Worm (Caenorhabditis elegans) whole organism, L3 larva: ENCODE measurements around the gene F15D4.5.

Source experiments
- R02D3.7 ChIP-seq: fragments of 150-350 bp; optimal IDR thresholded peaks from 2 replicates; lab custom pipeline; 2014; ENCODE audit warnings: missing biosample characterization, missing genetic modification characterization
- aly-2 ChIP-seq: fragments of 150-350 bp; optimal IDR thresholded peaks from 2 replicates; lab custom pipeline; 2014; ENCODE audit warnings: missing biosample characterization, missing genetic modification characterization
- ama-1 ChIP-seq: fragments of 150-350 bp; optimal IDR thresholded peaks from 2 replicates; lab custom pipeline; 2018
- ceh-16 ChIP-seq: sonication (generic microtip); optimal IDR thresholded peaks from 2 replicates; lab custom pipeline; 2017; ENCODE audit warnings: missing biosample characterization, missing genetic modification characterization
- ceh-28 ChIP-seq: fragments of 150-350 bp; optimal IDR thresholded peaks from 2 replicates; lab custom pipeline; 2014; ENCODE audit warnings: missing biosample characterization, missing genetic modification reagents, missing genetic modification characterization
- ceh-82 ChIP-seq: fragments of 150-350 bp; optimal IDR thresholded peaks from 2 replicates; lab custom pipeline; 2014; ENCODE audit warnings: missing biosample characterization, missing genetic modification characterization
- ceh-9 ChIP-seq: sonication (generic microtip); optimal IDR thresholded peaks from 2 replicates; lab custom pipeline; 2018; ENCODE audit warnings: missing biosample characterization, missing genetic modification characterization
- daf-12 ChIP-seq: fragments of 150-350 bp; optimal IDR thresholded peaks from 2 replicates; lab custom pipeline; 2014; ENCODE audit warnings: missing biosample characterization, missing genetic modification reagents, missing genetic modification characterization
- egl-27 ChIP-seq: sonication (generic microtip); optimal IDR thresholded peaks from 4 replicates; lab custom pipeline; 2017; ENCODE audit warnings: missing biosample characterization, missing genetic modification reagents, missing genetic modification characterization
- elt-1 ChIP-seq: fragments of 150-350 bp; optimal IDR thresholded peaks from 2 replicates; lab custom pipeline; 2014; ENCODE audit warnings: missing biosample characterization, missing genetic modification characterization
- elt-3 ChIP-seq, 3 experiments: fragments of 150-350 bp in 1 of 3; sonication (generic microtip) in 2 of 3; optimal IDR thresholded peaks; 2 replicates in 2 of 3; 4 replicates in 1 of 3; lab custom pipeline; 2014 to 2017; ENCODE audit warnings: missing biosample characterization in 3 of 3, missing genetic modification characterization in 3 of 3
- eor-1 ChIP-seq, 2 experiments: fragments of 150-350 bp; optimal IDR thresholded peaks; 2 replicates each; lab custom pipeline; 2014 to 2018; ENCODE audit warnings: missing biosample characterization in 2 of 2, missing genetic modification characterization in 2 of 2
- fkh-10 ChIP-seq: sonication (generic microtip); optimal IDR thresholded peaks from 2 replicates; lab custom pipeline; 2017; ENCODE audit warnings: missing biosample characterization, missing genetic modification reagents, missing genetic modification characterization
- fkh-2 ChIP-seq: fragments of 150-350 bp; optimal IDR thresholded peaks from 2 replicates; lab custom pipeline; 2014; ENCODE audit warnings: missing biosample characterization, missing genetic modification reagents, missing genetic modification characterization
- fos-1 ChIP-seq: fragments of 150-350 bp; optimal IDR thresholded peaks from 2 replicates; lab custom pipeline; 2014; ENCODE audit warnings: missing biosample characterization, missing genetic modification characterization
- hmg-11 ChIP-seq: sonication (generic microtip); optimal IDR thresholded peaks from 2 replicates; lab custom pipeline; 2016; ENCODE audit warnings: missing genetic modification characterization, missing compliant biosample characterization
- jun-1 ChIP-seq: fragments of 150-350 bp; optimal IDR thresholded peaks from 2 replicates; lab custom pipeline; 2014; ENCODE audit warnings: missing biosample characterization, missing genetic modification reagents, missing genetic modification characterization
- lin-15B ChIP-seq: fragments of 150-350 bp; optimal IDR thresholded peaks from 2 replicates; lab custom pipeline; 2014; ENCODE audit warnings: missing biosample characterization, missing genetic modification characterization
- lin-39 ChIP-seq: fragments of 150-350 bp; optimal IDR thresholded peaks from 2 replicates; lab custom pipeline; 2018; ENCODE audit warnings: missing biosample characterization, missing genetic modification reagents, missing genetic modification characterization
- lsy-12 ChIP-seq: sonication (generic microtip); optimal IDR thresholded peaks from 2 replicates; lab custom pipeline; 2016; ENCODE audit warnings: mild to moderate bottlenecking, missing genetic modification characterization, missing compliant biosample characterization
- mdl-1 ChIP-seq: fragments of 150-350 bp; optimal IDR thresholded peaks from 2 replicates; lab custom pipeline; 2014; ENCODE audit warnings: missing biosample characterization, missing genetic modification characterization
- nfya-1 ChIP-seq: sonication (generic microtip); optimal IDR thresholded peaks from 2 replicates; lab custom pipeline; 2017; ENCODE audit warnings: missing genetic modification characterization, mild to moderate bottlenecking, missing compliant biosample characterization, antibody characterized with exemption, moderate library complexity; ENCODE audit not compliant: insufficient read depth
- nhr-11 ChIP-seq: fragments of 150-350 bp; optimal IDR thresholded peaks from 2 replicates; lab custom pipeline; 2014; ENCODE audit warnings: missing biosample characterization, missing genetic modification characterization
- nhr-237 ChIP-seq: fragments of 150-350 bp; optimal IDR thresholded peaks from 2 replicates; lab custom pipeline; 2014; ENCODE audit warnings: missing biosample characterization, missing genetic modification characterization
- nhr-25 ChIP-seq: sonication (generic microtip); optimal IDR thresholded peaks from 2 replicates; lab custom pipeline; 2017; ENCODE audit warnings: missing biosample characterization, missing genetic modification characterization
- nhr-43 ChIP-seq: sonication (generic microtip); optimal IDR thresholded peaks from 2 replicates; lab custom pipeline; 2016; ENCODE audit warnings: mild to moderate bottlenecking, missing genetic modification characterization, missing compliant biosample characterization; ENCODE audit not compliant: poor library complexity, severe bottlenecking
- nhr-67 ChIP-seq: fragments of 150-350 bp; optimal IDR thresholded peaks from 2 replicates; lab custom pipeline; 2014; ENCODE audit warnings: missing biosample characterization, missing genetic modification characterization
- pha-4 ChIP-seq: fragments of 150-350 bp; optimal IDR thresholded peaks from 2 replicates; lab custom pipeline; 2014; ENCODE audit warnings: missing biosample characterization, missing genetic modification reagents, missing genetic modification characterization
- sea-2 ChIP-seq: fragments of 150-350 bp; sonication (generic microtip); optimal IDR thresholded peaks from 4 replicates; lab custom pipeline; 2014; ENCODE audit warnings: missing biosample characterization, missing genetic modification reagents, missing genetic modification characterization
- skn-1 ChIP-seq: fragments of 150-350 bp; optimal IDR thresholded peaks from 2 replicates; lab custom pipeline; 2014; ENCODE audit warnings: missing biosample characterization, missing genetic modification characterization
- snpc-4 ChIP-seq: fragments of 150-350 bp; optimal IDR thresholded peaks from 2 replicates; lab custom pipeline; 2014; ENCODE audit warnings: missing biosample characterization, missing genetic modification characterization
- tbx-2 ChIP-seq: sonication (generic microtip); optimal IDR thresholded peaks from 2 replicates; lab custom pipeline; 2016; ENCODE audit warnings: mild to moderate bottlenecking, missing genetic modification characterization, missing compliant biosample characterization
- unc-39 ChIP-seq: sonication (generic microtip); optimal IDR thresholded peaks from 4 replicates; lab custom pipeline; 2017; ENCODE audit warnings: missing biosample characterization, missing genetic modification characterization
- unc-62 ChIP-seq: fragments of 150-350 bp; sonication (generic microtip); optimal IDR thresholded peaks from 4 replicates; lab custom pipeline; 2014; ENCODE audit warnings: missing biosample characterization, missing genetic modification reagents, missing genetic modification characterization
- zag-1 ChIP-seq: fragments of 150-350 bp; optimal IDR thresholded peaks from 2 replicates; lab custom pipeline; 2014; ENCODE audit warnings: missing biosample characterization, missing genetic modification characterization
- ztf-11 ChIP-seq: fragments of 150-350 bp; optimal IDR thresholded peaks from 2 replicates; lab custom pipeline; 2014; ENCODE audit warnings: missing biosample characterization, missing genetic modification characterization
- ztf-4 ChIP-seq: fragments of 150-350 bp; optimal IDR thresholded peaks from 2 replicates; lab custom pipeline; 2014; ENCODE audit warnings: missing biosample characterization, missing genetic modification characterization

The F15D4.5 gene

DNA sequence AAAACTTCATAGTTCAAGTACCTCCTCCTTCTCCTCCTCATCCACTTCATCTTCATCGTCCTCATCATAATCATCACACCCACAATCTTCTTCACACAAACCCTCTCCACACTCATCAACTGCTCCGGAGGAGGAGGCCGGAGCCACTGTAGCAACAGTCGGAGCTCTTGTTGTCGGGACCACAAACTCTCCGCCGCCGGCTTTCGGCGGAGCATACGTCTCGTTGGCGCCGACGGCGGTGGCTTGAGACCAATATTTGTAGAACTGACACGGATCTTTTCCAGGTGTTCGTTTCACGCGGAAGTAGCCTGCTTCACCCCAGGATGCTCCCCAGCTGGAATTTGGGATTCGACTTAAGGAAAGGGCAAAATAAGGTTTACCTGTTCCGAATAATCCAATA is 5.6 kb upstream of the F15D4.5 start:
- no peak for TF ChIP-seq ztf-4 (tag; lab: Kevin White, UChicago)
- TF ChIP-seq pha-4 (tag; lab: Kevin White, UChicago): no peak
- TF ChIP-seq elt-3 (tag; optimal IDR thresholded peaks at IDR 0.05; lab: Kevin White, UChicago): no peak
- no peak for TF ChIP-seq elt-1
- TF ChIP-seq ceh-28: no peak
- TF ChIP-seq daf-12: no peak
- TF ChIP-seq sea-2 (GFP tag; lab: Kevin White, UChicago): no peak
- TF ChIP-seq nhr-43: no peak
- TF ChIP-seq ama-1: no peak
- TF ChIP-seq egl-27: no peak
- no peak for TF ChIP-seq ceh-9 (tag; lab: Kevin White, UChicago)
- no peak for TF ChIP-seq lin-15B
- TF ChIP-seq nfya-1 (tag; lab: Kevin White, UChicago): no peak
- TF ChIP-seq fos-1 (tag; lab: Kevin White, UChicago): no peak
- TF ChIP-seq fkh-10 (GFP tag; lab: Kevin White, UChicago): no peak
- no peak for TF ChIP-seq zag-1 (tag; lab: Kevin White, UChicago)
- TF ChIP-seq jun-1 (tag; lab: Kevin White, UChicago): no peak

DNA sequence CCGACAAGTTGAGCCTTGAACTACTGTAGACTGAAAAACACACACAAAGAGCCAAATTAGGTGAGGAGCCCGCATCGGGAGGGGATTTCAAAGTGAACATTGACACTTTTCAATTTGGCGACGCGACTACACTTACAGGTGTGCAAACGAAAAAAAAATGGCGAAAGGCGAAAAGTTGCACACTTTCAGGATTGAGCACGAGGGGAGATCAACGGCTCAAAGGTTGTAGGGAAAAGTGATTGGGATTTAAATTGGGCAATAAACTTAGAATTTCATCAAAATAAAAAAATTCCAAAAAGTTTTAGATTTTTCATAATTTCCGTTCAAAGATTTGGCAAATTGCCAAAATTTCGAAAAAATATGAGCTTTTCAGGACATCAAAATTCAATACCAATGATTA is 2.2 kb upstream of the F15D4.5 start, which contains the start of gene F15D4.4:
TSS of gene F15D4.4 (minus strand) at position 101 of the 400 bp plus-strand sequence.
- TF ChIP-seq zag-1 (tag; lab: Kevin White, UChicago): no peak
- no peak for TF ChIP-seq aly-2 (tag; lab: Kevin White, UChicago)
- TF ChIP-seq ztf-4 (tag; lab: Kevin White, UChicago): no peak
- no peak for TF ChIP-seq egl-27
- TF ChIP-seq ceh-16 (tag; lab: Kevin White, UChicago): no peak
- no peak for TF ChIP-seq nhr-237 (tag; lab: Kevin White, UChicago)
- no peak for TF ChIP-seq snpc-4 (tag; lab: Kevin White, UChicago)
- no peak for TF ChIP-seq nhr-25 (tag; lab: Kevin White, UChicago)
- TF ChIP-seq ceh-82: no peak
- no peak for TF ChIP-seq lsy-12 (tag; lab: Kevin White, UChicago)
- TF ChIP-seq ztf-11 (tag; lab: Kevin White, UChicago): no peak
- no peak for TF ChIP-seq R02D3.7
- TF ChIP-seq mdl-1 (tag; lab: Kevin White, UChicago): no peak
- TF ChIP-seq jun-1 (tag; lab: Kevin White, UChicago): no peak
- TF ChIP-seq skn-1 (tag; lab: Kevin White, UChicago): no peak

DNA sequence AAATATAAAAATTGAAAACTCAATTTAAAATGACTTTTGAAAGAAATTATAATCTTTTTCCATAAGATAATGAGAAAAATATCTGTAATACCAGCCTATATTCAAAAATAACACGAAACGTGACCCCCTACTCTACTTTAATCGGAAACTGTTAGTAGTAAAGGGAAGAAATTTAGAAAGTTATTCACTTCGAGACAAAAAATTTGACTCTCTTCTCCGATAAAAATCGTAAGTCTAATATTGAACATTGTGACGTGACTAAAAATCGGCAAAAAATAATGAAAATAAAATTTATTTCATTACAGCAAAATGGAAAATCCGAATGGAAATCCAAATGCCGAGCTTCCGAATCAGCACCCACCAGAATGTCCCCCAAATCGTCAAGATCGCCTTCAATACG is 3.7 kb downstream of the F15D4.5 start, which contains the start of gene F15D4.6:
TSS of gene F15D4.6 (plus strand) at position 301 of the 400 bp plus-strand sequence.
- TF ChIP-seq tbx-2 (tag; lab: Kevin White, UChicago) (no peak), fkh-2 (tag; lab: Kevin White, UChicago) (no peak), nhr-11 (tag; lab: Kevin White, UChicago) (no peak), nhr-43 (no peak), daf-12 (no peak), nhr-67 (tag; lab: Kevin White, UChicago) (no peak), eor-1 (tag; optimal IDR thresholded peaks at IDR 0.05; lab: Kevin White, UChicago) (no peak), jun-1 (tag; lab: Kevin White, UChicago) (no peak), lsy-12 (tag; lab: Kevin White, UChicago) (no peak), pha-4 (tag; lab: Kevin White, UChicago) (no peak), snpc-4 (tag; lab: Kevin White, UChicago) (no peak), unc-39 (tag; lab: Kevin White, UChicago) (no peak)

DNA sequence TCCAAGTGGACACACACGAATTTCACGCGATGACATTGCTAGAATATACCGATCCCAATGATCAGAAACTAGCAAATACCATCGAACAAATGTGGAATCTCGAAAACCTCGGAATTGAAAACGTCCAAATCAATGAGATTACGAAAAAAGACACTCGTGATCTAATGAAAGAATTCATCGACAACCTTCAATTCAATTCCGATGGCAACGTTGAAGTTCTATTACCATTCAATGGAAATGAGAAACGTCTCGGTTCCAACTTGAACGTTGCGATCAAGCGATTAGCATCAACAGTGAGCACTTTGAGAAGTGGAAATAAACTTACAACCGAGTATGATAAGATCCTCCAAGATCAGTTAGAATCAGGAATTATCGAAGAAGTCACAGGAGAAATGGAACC is 10.1 kb downstream of the F15D4.5 start:
- no peak for TF ChIP-seq egl-27
- no peak for TF ChIP-seq ama-1

DNA sequence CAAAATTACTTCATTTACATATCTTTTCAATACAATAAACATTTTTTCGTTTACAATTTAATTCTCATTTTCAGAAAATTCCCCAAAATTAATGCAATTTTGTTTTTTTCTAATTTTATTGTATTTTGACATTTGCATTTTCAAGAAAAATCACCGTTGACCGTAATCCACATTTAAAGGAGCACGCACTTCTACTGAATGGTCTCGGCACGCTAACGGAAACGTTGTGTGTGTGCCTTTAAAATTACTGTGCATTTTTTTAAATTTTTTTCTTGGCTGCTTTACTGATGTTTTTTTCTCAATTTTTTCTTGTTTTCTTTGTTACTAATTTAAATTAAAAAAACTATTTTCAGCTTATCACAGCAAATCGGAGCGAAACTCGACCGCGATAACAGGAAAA is 15.4 kb downstream of the F15D4.5 start:
- TF ChIP-seq hmg-11 (no peak), ztf-4 (tag; lab: Kevin White, UChicago) (no peak), lin-39 (tag; lab: Kevin White, UChicago) (no peak), unc-62 (no peak), ztf-11 (tag; lab: Kevin White, UChicago) (no peak), ceh-28 (no peak), fkh-10 (GFP tag; lab: Kevin White, UChicago) (no peak), zag-1 (tag; lab: Kevin White, UChicago) (no peak)
